Worm (Caenorhabditis elegans) whole organism, L4/young adult: ENCODE data around the gene rig-3.

ENCODE experiments used
- dao-5 ChIP-seq: sonication (generic microtip); optimal IDR thresholded peaks from 2 replicates; lab custom pipeline; 2016; ENCODE audit warnings: missing genotype, missing genetic modification characterization, moderate library complexity, missing compliant biosample characterization
- him-1 ChIP-seq: sonication (generic microtip); optimal IDR thresholded peaks from 2 replicates; lab custom pipeline; 2016; ENCODE audit warnings: missing genotype, missing genetic modification reagents, missing genetic modification characterization, missing compliant biosample characterization

DNA sequence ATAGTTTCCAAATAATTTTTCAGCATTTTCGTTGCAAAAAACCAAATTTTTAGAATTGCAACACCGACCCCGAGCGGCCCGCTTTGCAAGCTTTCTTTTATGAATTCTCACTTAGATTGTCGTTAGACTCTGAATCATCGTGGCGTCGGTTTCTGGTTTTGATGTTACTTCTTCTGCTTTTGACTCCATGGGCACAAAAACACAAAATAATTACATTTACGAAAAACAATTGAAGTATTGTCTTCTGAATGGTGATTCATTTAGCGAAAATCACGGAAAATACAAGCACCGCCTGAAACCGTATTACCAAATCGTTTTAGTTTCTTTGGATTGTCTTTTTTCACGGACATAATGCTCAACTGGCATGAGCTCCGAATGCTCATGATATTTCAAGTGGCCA lies 47.7 kb downstream of the rig-3 start, which contains the start of gene pes-23:
- TF ChIP-seq him-1 (tag; lab: Kevin White, UChicago) (no peak), dao-5 (no peak)
